Worm (Caenorhabditis elegans): ENCODE measurements around the gene F11E6.4.

F11E6.4 gene

ce11 chrIV:17470096-17470602 is at the start of gene F11E6.4:
F11E6.4 (minus strand) TSS chrIV:17470354.
- TF ChIP-seq nhr-76 (tag; optimal IDR thresholded peaks at IDR 0.05), result peak; percentile 2
- peak; percentile 36 for TF ChIP-seq ceh-28 (tag; optimal IDR thresholded peaks at IDR 0.05)
- TF ChIP-seq ama-1 (optimal IDR thresholded peaks at IDR 0.05), result peak; percentile 62
- peak; percentile 63 for TF ChIP-seq nhr-25 (tag; optimal IDR thresholded peaks at IDR 0.05)
- TF ChIP-seq nhr-12 (tag; optimal IDR thresholded peaks at IDR 0.05), result no peak
- no peak for TF ChIP-seq ZK546.5 (tag; optimal IDR thresholded peaks at IDR 0.05)

ce11 chrIV:17490679-17491078 is 20.5 kb upstream of the F11E6.4 start, which contains the start of gene nas-6:
nas-6 (minus strand) TSS chrIV:17490779.
- TF ChIP-seq ceh-82 (tag; optimal IDR thresholded peaks at IDR 0.05), result no peak
- no peak for TF ChIP-seq ztf-4 (tag; optimal IDR thresholded peaks at IDR 0.05)
- TF ChIP-seq nhr-43 (tag; optimal IDR thresholded peaks at IDR 0.05; ENCODE audit: poor library complexity, severe bottlenecking), result no peak
- TF ChIP-seq mml-1 (tag; optimal IDR thresholded peaks at IDR 0.05), result no peak
- no peak for TF ChIP-seq ceh-9 (tag; optimal IDR thresholded peaks at IDR 0.05)

ce11 chrIV:17483230-17483629 is 13.1 kb upstream of the F11E6.4 start, which contains the start of gene rabr-2:
rabr-2 (minus strand) TSS chrIV:17483330.
- no peak for TF ChIP-seq ceh-82 (tag; optimal IDR thresholded peaks at IDR 0.05)
- TF ChIP-seq pqm-1 (tag; optimal IDR thresholded peaks at IDR 0.05), result no peak
- TF ChIP-seq hmg-11 (tag; optimal IDR thresholded peaks at IDR 0.05), result no peak
- no peak for TF ChIP-seq mml-1 (tag; optimal IDR thresholded peaks at IDR 0.05)
- no peak for TF ChIP-seq mdl-1 (tag; optimal IDR thresholded peaks at IDR 0.05)
- no peak for TF ChIP-seq snpc-4 (tag; optimal IDR thresholded peaks at IDR 0.05)
- TF ChIP-seq elt-2 (tag; optimal IDR thresholded peaks at IDR 0.05), result no peak
- TF ChIP-seq elt-3 (tag; optimal IDR thresholded peaks at IDR 0.05), result no peak
- TF ChIP-seq aly-2 (tag; optimal IDR thresholded peaks at IDR 0.05), result no peak
- TF ChIP-seq ceh-9 (tag; optimal IDR thresholded peaks at IDR 0.05), result no peak
- no peak for TF ChIP-seq egl-27 (tag; optimal IDR thresholded peaks at IDR 0.05)
- TF ChIP-seq nhr-11 (tag; optimal IDR thresholded peaks at IDR 0.05), result no peak
- no peak for TF ChIP-seq lin-15B (tag; optimal IDR thresholded peaks at IDR 0.05)
- no peak for TF ChIP-seq jun-1 (tag; optimal IDR thresholded peaks at IDR 0.05)
- TF ChIP-seq skn-1 (tag; optimal IDR thresholded peaks at IDR 0.05), result no peak
- TF ChIP-seq unc-62 (GFP tag; optimal IDR thresholded peaks at IDR 0.05), result no peak
- no peak for TF ChIP-seq sea-2 (GFP tag; optimal IDR thresholded peaks at IDR 0.05)
- no peak for TF ChIP-seq ztf-4 (tag; optimal IDR thresholded peaks at IDR 0.05)
- no peak for TF ChIP-seq ZK546.5 (tag; optimal IDR thresholded peaks at IDR 0.05)
- TF ChIP-seq nhr-23 (tag; optimal IDR thresholded peaks at IDR 0.05), result no peak

ce11 chrIV:17475743-17476142 is 5.6 kb upstream of the F11E6.4 start, which contains the start of gene grl-24:
grl-24 (minus strand) TSS chrIV:17475843.
- TF ChIP-seq ceh-82 (tag; optimal IDR thresholded peaks at IDR 0.05) (no peak), nhr-77 (tag; optimal IDR thresholded peaks at IDR 0.05) (no peak), ceh-9 (tag; optimal IDR thresholded peaks at IDR 0.05) (no peak), pqm-1 (tag; optimal IDR thresholded peaks at IDR 0.05) (no peak), ceh-16 (tag; optimal IDR thresholded peaks at IDR 0.05) (no peak), nhr-76 (tag; optimal IDR thresholded peaks at IDR 0.05) (no peak), R02D3.7 (tag; optimal IDR thresholded peaks at IDR 0.05) (no peak), sea-2 (GFP tag; optimal IDR thresholded peaks at IDR 0.05) (no peak)

ce11 chrIV:17475242-17475641 is 5.1 kb upstream of the F11E6.4 start, which contains the start of gene F11E6.9:
F11E6.9 (minus strand) TSS chrIV:17475342.
- peak; percentile 9 for TF ChIP-seq nhr-23 (tag; optimal IDR thresholded peaks at IDR 0.05)
- no peak for TF ChIP-seq R02D3.7 (tag; optimal IDR thresholded peaks at IDR 0.05)

ce11 chrIV:17474047-17474446 is 3.9 kb upstream of the F11E6.4 start:
- no peak for TF ChIP-seq elt-1 (tag; optimal IDR thresholded peaks at IDR 0.05)
- peak; percentile 22 for TF ChIP-seq nhr-23 (tag; optimal IDR thresholded peaks at IDR 0.05)
- TF ChIP-seq elt-3 (tag; optimal IDR thresholded peaks at IDR 0.05), result no peak
- TF ChIP-seq nhr-28 (tag; optimal IDR thresholded peaks at IDR 0.05), result no peak
- TF ChIP-seq lsy-12 (tag; optimal IDR thresholded peaks at IDR 0.05), result no peak
- TF ChIP-seq unc-62 (GFP tag; optimal IDR thresholded peaks at IDR 0.05), result no peak
- TF ChIP-seq nhr-25 (tag; optimal IDR thresholded peaks at IDR 0.05), result no peak

Measured in whole organism, L3 larva.